Fruit fly (Drosophila melanogaster): ENCODE measurements around the gene CG34250.
A peak's percentile ranks its signal among the peaks of the same experiment; 100 is the strongest.

Gene CG34250

DNA sequence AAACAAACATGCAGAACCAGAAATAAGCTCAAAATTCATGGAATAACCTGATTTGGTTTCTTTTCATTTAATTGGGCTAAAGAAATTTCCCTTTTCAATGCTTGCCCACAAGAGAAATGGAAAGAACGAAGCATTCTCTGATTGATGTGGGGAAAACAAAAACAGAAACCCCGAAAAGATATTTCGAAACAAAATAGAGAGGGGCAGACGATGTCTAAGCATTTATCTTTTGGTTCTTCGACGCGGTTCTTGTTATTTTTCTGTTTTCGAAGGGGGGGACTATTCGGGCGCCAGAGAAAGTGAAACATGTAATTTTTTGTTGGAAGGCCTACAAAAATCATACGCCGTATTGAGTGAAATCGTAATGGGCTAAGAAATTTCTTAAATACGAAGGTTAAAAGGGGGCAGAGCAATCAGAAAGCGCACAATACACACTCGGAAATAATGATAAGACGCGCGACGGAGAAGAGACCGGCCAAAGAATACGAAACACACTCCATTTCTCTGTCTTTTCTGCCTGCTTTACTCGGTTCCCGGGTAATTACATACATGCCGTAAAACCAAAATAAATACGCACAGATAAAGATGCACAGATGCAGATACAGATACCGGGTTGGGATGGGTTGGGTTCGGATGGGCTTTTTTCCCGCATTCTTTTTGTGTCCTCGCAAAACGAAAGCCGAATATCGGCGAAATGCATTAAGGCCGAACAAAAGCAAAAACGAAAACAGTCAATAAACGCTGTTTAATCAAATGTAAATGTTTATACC, 12.8 kb downstream of the CG34250 start:
- no peak for TF ChIP-seq Met (GFP tag; optimal IDR thresholded peaks at IDR 0.05)
- no peak for TF ChIP-seq CG11902 (GFP tag; optimal IDR thresholded peaks at IDR 0.05)
- no peak for TF ChIP-seq achi (GFP tag; optimal IDR thresholded peaks at IDR 0.05)
- TF ChIP-seq pdm3 (GFP tag; optimal IDR thresholded peaks at IDR 0.05), result no peak
- no peak for TF ChIP-seq topi (GFP tag; optimal IDR thresholded peaks at IDR 0.05)
- TF ChIP-seq eg (GFP tag; IDR thresholded peaks at IDR 0.05), result no peak
- no peak for TF ChIP-seq Gug (GFP tag; IDR thresholded peaks at IDR 0.05)
- no peak for TF ChIP-seq Sox14 (GFP tag; optimal IDR thresholded peaks at IDR 0.05)
- TF ChIP-seq Sox15 (GFP tag; optimal IDR thresholded peaks at IDR 0.05), result no peak
- no peak for TF ChIP-seq CG6792 (GFP tag; optimal IDR thresholded peaks at IDR 0.05)
- TF ChIP-seq Eip75B (GFP tag; optimal IDR thresholded peaks at IDR 0.05), result peak; percentile 5
- no peak for TF ChIP-seq CG10669 (GFP tag; optimal IDR thresholded peaks at IDR 0.05)
- TF ChIP-seq fd85E (GFP tag; optimal IDR thresholded peaks at IDR 0.05), result no peak
- no peak for TF ChIP-seq CG11294 (GFP tag; IDR thresholded peaks at IDR 0.05)
- TF ChIP-seq vri (GFP tag; optimal IDR thresholded peaks at IDR 0.05), result no peak
- TF ChIP-seq ss (GFP tag; optimal IDR thresholded peaks at IDR 0.05), result peak; percentile 2 to 27
- TF ChIP-seq CG32006 (GFP tag; optimal IDR thresholded peaks at IDR 0.05), result no peak
- TF ChIP-seq CG6276 (GFP tag; optimal IDR thresholded peaks at IDR 0.05), result no peak
- TF ChIP-seq fd59A (GFP tag; optimal IDR thresholded peaks at IDR 0.05), result no peak
- no peak for TF ChIP-seq CG9139 (GFP tag; optimal IDR thresholded peaks at IDR 0.05)
- TF ChIP-seq CG15336 (GFP tag; IDR thresholded peaks at IDR 0.05), result no peak
- TF ChIP-seq CG31627 (GFP tag; optimal IDR thresholded peaks at IDR 0.05), result no peak
- TF ChIP-seq esn (GFP tag; optimal IDR thresholded peaks at IDR 0.05), result no peak
- no peak for TF ChIP-seq dac (GFP tag; optimal IDR thresholded peaks at IDR 0.05)
- TF ChIP-seq lz (GFP tag; optimal IDR thresholded peaks at IDR 0.05), result no peak
- peak; percentile 30 for TF ChIP-seq Blimp-1 (GFP tag; optimal IDR thresholded peaks at IDR 0.05)
- peak; percentile 62 for TF ChIP-seq Eip78C (GFP tag)
- TF ChIP-seq CG6854 (GFP tag; optimal IDR thresholded peaks at IDR 0.05), result no peak
- no peak for TF ChIP-seq Hr4 (GFP tag; optimal IDR thresholded peaks at IDR 0.05)
- TF ChIP-seq CG8319 (GFP tag; optimal IDR thresholded peaks at IDR 0.05), result no peak
- TF ChIP-seq CG8119 (GFP tag; IDR thresholded peaks at IDR 0.05), result no peak
- peak; percentile 89 for TF ChIP-seq svp (GFP tag)
- TF ChIP-seq salr (GFP tag; optimal IDR thresholded peaks at IDR 0.05), result no peak
- TF ChIP-seq fkh (GFP tag; optimal IDR thresholded peaks at IDR 0.05), result peak; percentile 12
- TF ChIP-seq CG4318 (GFP tag; optimal IDR thresholded peaks at IDR 0.05), result no peak
- no peak for TF ChIP-seq CG8632 (GFP tag; optimal IDR thresholded peaks at IDR 0.05)
- no peak for TF ChIP-seq Hr39 (GFP tag; optimal IDR thresholded peaks at IDR 0.05)
- no peak for TF ChIP-seq CG3919 (GFP tag; optimal IDR thresholded peaks at IDR 0.05)
- TF ChIP-seq Smox (GFP tag; optimal IDR thresholded peaks at IDR 0.05), result no peak
- TF ChIP-seq Sox102F (GFP tag; optimal IDR thresholded peaks at IDR 0.05), result no peak
- no peak for TF ChIP-seq Ets21C (GFP tag; optimal IDR thresholded peaks at IDR 0.05)
- TF ChIP-seq acj6 (GFP tag; optimal IDR thresholded peaks at IDR 0.05), result no peak
- TF ChIP-seq spab (GFP tag; optimal IDR thresholded peaks at IDR 0.05), result no peak
- TF ChIP-seq CG10631 (GFP tag; optimal IDR thresholded peaks at IDR 0.05), result no peak
- TF ChIP-seq CG1621 (tag; optimal IDR thresholded peaks at IDR 0.05), result peak; percentile 16

Data from whole organism, prepupa.